Worm (Caenorhabditis elegans) whole organism, L1 larva: ENCODE results near the gene K11D12.14.

Experiments
- C04F5.9 ChIP-seq: sonication (generic microtip); optimal IDR thresholded peaks from 2 replicates; lab custom pipeline; 2016; ENCODE audit warnings: missing genetic modification characterization, missing compliant biosample characterization
- C16A3.4 ChIP-seq: fragments of 150-350 bp; optimal IDR thresholded peaks from 2 replicates; lab custom pipeline; 2014; ENCODE audit warnings: missing biosample characterization, missing genetic modification characterization
- F16B12.6 ChIP-seq: fragments of 150-350 bp; optimal IDR thresholded peaks from 2 replicates; lab custom pipeline; 2014; ENCODE audit warnings: missing biosample characterization, missing genetic modification characterization
- alr-1 ChIP-seq: fragments of 200-800 bp; sonication (Bioruptor generic); optimal IDR thresholded peaks from 2 replicates; lab custom pipeline; 2018; ENCODE audit warnings: borderline replicate concordance, mild to moderate bottlenecking, missing genetic modification characterization, missing compliant biosample characterization
- ceh-63 ChIP-seq: fragments of 200-800 bp; sonication (Bioruptor generic); optimal IDR thresholded peaks from 2 replicates; lab custom pipeline; 2018; ENCODE audit warnings: mild to moderate bottlenecking, missing genetic modification characterization, missing compliant biosample characterization
- ceh-82 ChIP-seq, 3 experiments: fragments of 150-350 bp in 1 of 3; sonication (generic microtip) in 2 of 3; optimal IDR thresholded peaks; 2 replicates each; lab custom pipeline; 2014 to 2017; ENCODE audit warnings: missing biosample characterization in 3 of 3, missing genetic modification characterization in 3 of 3
- dsc-1 ChIP-seq: sonication (generic microtip); optimal IDR thresholded peaks from 2 replicates; lab custom pipeline; 2016; ENCODE audit warnings: mild to moderate bottlenecking, missing genetic modification characterization, missing compliant biosample characterization
- efl-1 ChIP-seq, 4 experiments: fragments of 150-350 bp; optimal IDR thresholded peaks in 3 of 4; peaks in 1 of 4; 1 replicate in 1 of 4; 2 replicates in 3 of 4; lab custom pipeline; 2014; ENCODE audit warnings: missing biosample characterization in 2 of 4, missing genetic modification characterization in 2 of 4, missing genetic modification reagents in 2 of 4
- efl-3 ChIP-seq: fragments of 200-800 bp; sonication (Bioruptor generic); optimal IDR thresholded peaks from 2 replicates; lab custom pipeline; 2018; ENCODE audit warnings: mild to moderate bottlenecking, missing genetic modification characterization, missing compliant biosample characterization
- egl-13 ChIP-seq: sonication (generic microtip); optimal IDR thresholded peaks from 2 replicates; lab custom pipeline; 2016; ENCODE audit warnings: missing genotype, missing genetic modification reagents, missing genetic modification characterization, missing compliant biosample characterization
- egl-27 ChIP-seq, 2 experiments: fragments of 150-350 bp in 1 of 2; sonication (generic microtip); optimal IDR thresholded peaks; 3 replicates each; lab custom pipeline; 2017 to 2018; ENCODE audit warnings: missing biosample characterization in 2 of 2, missing genetic modification characterization in 2 of 2, missing genetic modification reagents in 2 of 2
- ets-5 ChIP-seq: fragments of 200-800 bp; sonication (Bioruptor generic); IDR thresholded peaks from 2 replicates; pipeline ENCODE4 v1.3.6; 2022; ENCODE audit warnings: missing genetic modification characterization, missing compliant biosample characterization
- fkh-10 ChIP-seq: sonication (generic microtip); optimal IDR thresholded peaks from 2 replicates; lab custom pipeline; 2017; ENCODE audit warnings: missing biosample characterization, missing genetic modification reagents, missing genetic modification characterization
- hpl-2 ChIP-seq: fragments of 150-350 bp; optimal IDR thresholded peaks from 2 replicates; lab custom pipeline; 2014; ENCODE audit warnings: missing biosample characterization, missing genetic modification reagents, missing genetic modification characterization
- jun-1 ChIP-seq: fragments of 150-350 bp; optimal IDR thresholded peaks from 2 replicates; lab custom pipeline; 2014; ENCODE audit warnings: missing biosample characterization, missing genetic modification reagents, missing genetic modification characterization
- lin-14 ChIP-seq: fragments of 200-800 bp; sonication (Bioruptor generic); optimal IDR thresholded peaks from 2 replicates; lab custom pipeline; 2018; ENCODE audit warnings: mild to moderate bottlenecking, missing genetic modification characterization, moderate library complexity, missing compliant biosample characterization
- lir-3 ChIP-seq: sonication (generic microtip); optimal IDR thresholded peaks from 2 replicates; lab custom pipeline; 2016; ENCODE audit warnings: mild to moderate bottlenecking, missing genetic modification characterization, moderate library complexity, missing compliant biosample characterization; ENCODE audit not compliant: poor library complexity
- lsy-2 ChIP-seq, 2 experiments: fragments of 150-350 bp; optimal IDR thresholded peaks; 2 replicates each; lab custom pipeline; 2014; ENCODE audit warnings: missing biosample characterization in 2 of 2, missing genetic modification characterization in 2 of 2
- mab-9 ChIP-seq: fragments of 200-800 bp; sonication (Bioruptor generic); IDR thresholded peaks from 2 replicates; pipeline ENCODE4 v1.3.6; 2022; ENCODE audit warnings: missing genetic modification reagents, missing genetic modification characterization, missing compliant biosample characterization
- mep-1 ChIP-seq: fragments of 150-350 bp; optimal IDR thresholded peaks from 2 replicates; lab custom pipeline; 2014; ENCODE audit warnings: missing biosample characterization, missing genetic modification characterization
- nhr-19 ChIP-seq: fragments of 200-800 bp; sonication (Bioruptor generic); conservative IDR thresholded peaks from 2 replicates; pipeline ENCODE4 v1.3.6; 2022; ENCODE audit warnings: missing genetic modification characterization, missing compliant biosample characterization
- nhr-20 ChIP-seq: sonication (generic microtip); optimal IDR thresholded peaks from 2 replicates; lab custom pipeline; 2016; ENCODE audit warnings: mild to moderate bottlenecking, missing genetic modification characterization, missing compliant biosample characterization
- nhr-47 ChIP-seq: sonication (generic microtip); optimal IDR thresholded peaks from 2 replicates; lab custom pipeline; 2016; ENCODE audit warnings: mild to moderate bottlenecking, missing genetic modification characterization, moderate library complexity, missing compliant biosample characterization
- nhr-71 ChIP-seq: sonication (generic microtip); optimal IDR thresholded peaks from 2 replicates; lab custom pipeline; 2016; ENCODE audit warnings: mild to moderate bottlenecking, missing genetic modification characterization, moderate library complexity, missing compliant biosample characterization
- nhr-76 ChIP-seq: sonication (generic microtip); optimal IDR thresholded peaks from 2 replicates; lab custom pipeline; 2017; ENCODE audit warnings: missing biosample characterization, missing genetic modification characterization
- nhr-77 ChIP-seq: fragments of 150-350 bp; optimal IDR thresholded peaks from 2 replicates; lab custom pipeline; 2014; ENCODE audit warnings: missing biosample characterization, missing genetic modification characterization
- nhr-84 ChIP-seq: sonication (generic microtip); optimal IDR thresholded peaks from 2 replicates; lab custom pipeline; 2017; ENCODE audit warnings: missing biosample characterization, missing genetic modification characterization
- nhr-90 ChIP-seq: sonication (generic microtip); optimal IDR thresholded peaks from 2 replicates; lab custom pipeline; 2016; ENCODE audit warnings: mild to moderate bottlenecking, missing genetic modification characterization, missing compliant biosample characterization; ENCODE audit not compliant: poor library complexity
- pag-3 ChIP-seq: sonication (generic microtip); optimal IDR thresholded peaks from 2 replicates; lab custom pipeline; 2017; ENCODE audit warnings: missing genetic modification characterization, mild to moderate bottlenecking, missing compliant biosample characterization, antibody characterized with exemption, borderline replicate concordance; ENCODE audit not compliant: insufficient read depth
- pax-3 ChIP-seq: fragments of 200-800 bp; sonication (Bioruptor generic); optimal IDR thresholded peaks from 2 replicates; lab custom pipeline; 2018; ENCODE audit warnings: mild to moderate bottlenecking, missing genetic modification characterization, moderate library complexity, missing compliant biosample characterization
- pqm-1 ChIP-seq: sonication (generic microtip); optimal IDR thresholded peaks from 3 replicates; lab custom pipeline; 2017; ENCODE audit warnings: missing biosample characterization, missing genetic modification characterization
- rnt-1 ChIP-seq: sonication (generic microtip); optimal IDR thresholded peaks from 2 replicates; lab custom pipeline; 2016; ENCODE audit warnings: mild to moderate bottlenecking, missing genetic modification characterization, moderate library complexity, missing compliant biosample characterization
- skn-1 ChIP-seq: fragments of 150-350 bp; optimal IDR thresholded peaks from 2 replicates; lab custom pipeline; 2014; ENCODE audit warnings: missing biosample characterization, missing genetic modification characterization
- snpc-4 ChIP-seq: fragments of 150-350 bp; optimal IDR thresholded peaks from 2 replicates; lab custom pipeline; 2014; ENCODE audit warnings: missing biosample characterization, missing genetic modification characterization
- snu-23 ChIP-seq: sonication (generic microtip); optimal IDR thresholded peaks from 2 replicates; lab custom pipeline; 2016; ENCODE audit warnings: missing genetic modification characterization, missing compliant biosample characterization
- sptf-1 ChIP-seq: fragments of 150-350 bp; optimal IDR thresholded peaks from 2 replicates; lab custom pipeline; 2014; ENCODE audit warnings: missing biosample characterization, missing genetic modification characterization
- sup-37 ChIP-seq: fragments of 200-800 bp; sonication (Bioruptor generic); optimal IDR thresholded peaks from 2 replicates; lab custom pipeline; 2018; ENCODE audit warnings: mild to moderate bottlenecking, missing genetic modification characterization, missing compliant biosample characterization
- swsn-7 ChIP-seq: sonication (generic microtip); optimal IDR thresholded peaks from 2 replicates; lab custom pipeline; 2016; ENCODE audit warnings: missing genetic modification characterization, missing compliant biosample characterization
- tbx-2 ChIP-seq: sonication (generic microtip); optimal IDR thresholded peaks from 2 replicates; lab custom pipeline; 2016; ENCODE audit warnings: missing genetic modification characterization, missing compliant biosample characterization
- unc-86 ChIP-seq: sonication (generic microtip); optimal IDR thresholded peaks from 2 replicates; lab custom pipeline; 2016; ENCODE audit warnings: missing genetic modification characterization, missing compliant biosample characterization
- xbp-1 ChIP-seq: sonication (generic microtip); optimal IDR thresholded peaks from 2 replicates; lab custom pipeline; 2016; ENCODE audit warnings: missing genetic modification characterization, missing compliant biosample characterization
- zip-4 ChIP-seq: fragments of 200-800 bp; sonication (Bioruptor generic); optimal IDR thresholded peaks from 2 replicates; lab custom pipeline; 2018; ENCODE audit warnings: mild to moderate bottlenecking, missing genetic modification characterization, moderate library complexity, missing compliant biosample characterization
- ztf-11 ChIP-seq, 2 experiments: sonication (generic microtip); optimal IDR thresholded peaks; 2 replicates each; lab custom pipeline; 2016 to 2017; ENCODE audit warnings: missing genetic modification characterization in 2 of 2, missing biosample characterization in 1 of 2, missing compliant biosample characterization in 1 of 2
- ztf-4 ChIP-seq: fragments of 150-350 bp; optimal IDR thresholded peaks from 2 replicates; lab custom pipeline; 2014; ENCODE audit warnings: missing biosample characterization, missing genetic modification characterization

K11D12.14 gene

DNA sequence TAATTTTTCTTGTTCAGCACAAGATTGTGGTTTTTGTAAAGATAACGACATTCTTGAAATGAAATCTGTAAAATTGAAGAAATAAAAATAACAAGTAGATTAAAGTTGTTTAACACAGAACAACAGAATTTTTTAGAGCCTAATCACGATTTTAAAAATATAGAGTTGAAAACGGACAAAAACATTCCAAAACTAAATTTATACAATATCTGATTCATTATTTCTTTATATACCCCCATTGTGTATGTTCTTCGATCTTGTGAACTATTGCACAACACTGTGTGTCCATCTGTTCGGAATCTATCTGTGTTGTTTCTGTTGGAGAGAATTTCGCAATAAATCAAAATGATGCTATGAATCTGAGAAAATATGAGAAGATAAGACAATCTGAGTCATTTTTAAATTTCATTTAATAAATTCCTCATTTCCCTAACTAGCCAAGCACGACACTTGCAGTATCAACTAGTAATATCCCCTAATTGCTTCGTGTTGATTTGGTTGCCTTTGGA lies 35.6 kb downstream of the K11D12.14 start, which contains the start of gene Y58A7A.4:
Y58A7A.4 (minus strand) TSS at position 51 of the 509 bp plus-strand sequence.
- peak; percentile 64 for TF ChIP-seq skn-1
- no peak for TF ChIP-seq swsn-7 (tag; lab: Kevin White, UChicago)
- peak in 1 of 2 experiments; percentile 30 for TF ChIP-seq lsy-2 (tag; optimal IDR thresholded peaks at IDR 0.05; lab: Kevin White, UChicago)
- TF ChIP-seq efl-1 (optimal IDR thresholded peaks at IDR 0.05; lab: Kevin White, UChicago), result no peak
- TF ChIP-seq efl-1 (GFP tag; optimal IDR thresholded peaks at IDR 0.05 in 1 of 2; lab: Kevin White, UChicago), result peak in 1 of 2 experiments; percentile 26
- no peak for TF ChIP-seq C04F5.9 (tag; lab: Kevin White, UChicago)

DNA sequence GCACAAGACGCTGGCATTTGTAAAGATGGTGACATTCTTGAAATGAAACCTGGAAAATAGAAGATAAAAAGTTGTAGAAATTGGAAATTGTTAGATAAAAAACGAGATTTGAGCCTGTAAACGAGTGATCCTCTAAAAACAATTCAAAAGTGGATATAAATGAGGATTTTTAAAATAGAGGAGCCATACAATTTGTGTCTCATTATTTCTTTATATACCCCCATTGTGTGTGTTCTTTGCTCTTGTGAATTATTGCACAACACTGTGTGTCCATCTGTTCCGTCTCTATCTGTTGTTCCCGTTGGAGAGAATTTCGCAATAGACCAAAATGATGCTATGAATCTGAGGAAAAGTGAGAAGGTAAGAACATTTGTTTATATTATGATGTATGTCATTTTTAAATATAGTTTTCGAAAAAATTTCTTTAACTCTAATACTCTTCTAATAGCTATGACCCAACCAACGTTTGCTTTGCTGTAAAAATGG lies 37.5 kb downstream of the K11D12.14 start, which contains the start of gene Y58A7A.5:
Y58A7A.5 (minus strand) TSS at position 51 of the 486 bp plus-strand sequence.
- TF ChIP-seq zip-4 (GFP tag; lab: Kevin White, UChicago) (peak; percentile 66), mep-1 (tag; lab: Kevin White, UChicago) (peak; percentile 13), nhr-71 (tag; lab: Kevin White, UChicago) (peak; percentile 45), ceh-82 (tag; optimal IDR thresholded peaks at IDR 0.05; lab: Kevin White, UChicago) (peak in 2 of 3 experiments; percentile 25 to 33), efl-1 (optimal IDR thresholded peaks at IDR 0.05; lab: Kevin White, UChicago) (peak in 1 of 2 experiments; percentile 15), efl-1 (GFP tag; optimal IDR thresholded peaks at IDR 0.05 in 1 of 2; lab: Kevin White, UChicago) (no peak), skn-1 (peak; percentile 87), lir-3 (tag; lab: Kevin White, UChicago) (no peak), tbx-2 (tag; lab: Kevin White, UChicago) (peak; percentile 20), efl-3 (no peak), rnt-1 (tag; lab: Kevin White, UChicago) (no peak), unc-86 (peak; percentile 4), lin-14 (GFP tag; lab: Kevin White, UChicago) (peak; percentile 66), nhr-47 (tag; lab: Kevin White, UChicago) (peak; percentile 27), xbp-1 (no peak), lsy-2 (tag; optimal IDR thresholded peaks at IDR 0.05; lab: Kevin White, UChicago) (peak in 1 of 2 experiments; percentile 58), dsc-1 (peak; percentile 59), nhr-19 (GFP tag; lab: Robert Waterston, UW) (peak; percentile 85)

DNA sequence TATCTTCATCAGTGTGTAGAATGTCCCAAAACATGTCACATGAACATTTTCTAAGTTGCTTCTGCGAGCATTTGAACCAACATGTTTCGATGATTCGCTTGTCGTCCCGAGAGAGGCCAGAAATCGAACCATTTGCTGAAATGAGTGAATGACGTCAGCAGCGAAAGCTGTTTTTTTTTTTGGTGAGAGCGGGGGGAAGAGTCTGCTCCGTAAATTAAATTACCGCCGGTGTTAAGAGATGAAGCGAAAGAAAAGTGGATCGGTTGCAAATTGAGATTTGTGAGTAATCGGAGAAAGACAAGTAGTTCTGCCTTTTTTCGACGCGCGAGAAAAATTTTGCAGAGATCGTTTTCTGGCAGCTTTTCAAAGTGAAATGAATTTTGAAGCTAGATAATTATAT lies 38.9 kb downstream of the K11D12.14 start:
- TF ChIP-seq nhr-76 (tag; lab: Kevin White, UChicago) (no peak), nhr-77 (tag; lab: Kevin White, UChicago) (no peak), lin-14 (GFP tag; lab: Kevin White, UChicago) (peak; percentile 74), egl-27 (tag; optimal IDR thresholded peaks at IDR 0.05; lab: Kevin White, UChicago) (no peak), jun-1 (no peak), nhr-47 (tag; lab: Kevin White, UChicago) (peak; percentile 14), ztf-11 (tag; optimal IDR thresholded peaks at IDR 0.05; lab: Kevin White, UChicago) (no peak), pax-3 (tag; lab: Kevin White, UChicago) (no peak), mab-9 (no peak), ets-5 (GFP tag; lab: Robert Waterston, UW) (no peak), nhr-84 (tag; lab: Kevin White, UChicago) (no peak), pqm-1 (no peak), efl-1 (optimal IDR thresholded peaks at IDR 0.05; lab: Kevin White, UChicago) (no peak), efl-1 (GFP tag; optimal IDR thresholded peaks at IDR 0.05 in 1 of 2; lab: Kevin White, UChicago) (peak in 1 of 2 experiments; percentile 38), ceh-63 (GFP tag; lab: Kevin White, UChicago) (no peak), pag-3 (tag; lab: Kevin White, UChicago) (no peak), alr-1 (no peak), F16B12.6 (tag; lab: Kevin White, UChicago) (no peak), egl-13 (peak; percentile 22), sptf-1 (tag; lab: Kevin White, UChicago) (no peak), tbx-2 (tag; lab: Kevin White, UChicago) (peak; percentile 63), nhr-90 (no peak), nhr-20 (tag; lab: Kevin White, UChicago) (no peak), hpl-2 (GFP tag; lab: Kevin White, UChicago) (no peak), sup-37 (GFP tag; lab: Kevin White, UChicago) (no peak), swsn-7 (tag; lab: Kevin White, UChicago) (no peak), snu-23 (GFP tag; lab: Kevin White, UChicago) (no peak), snpc-4 (tag; lab: Kevin White, UChicago) (no peak), nhr-71 (tag; lab: Kevin White, UChicago) (peak; percentile 35), ztf-4 (no peak), C16A3.4 (no peak), fkh-10 (GFP tag; lab: Kevin White, UChicago) (peak; percentile 9)
